Worm (Caenorhabditis elegans) whole organism, L1 larva: Measurements from ENCODE around the gene sqst-5.

ENCODE experiments used
- aly-2 ChIP-seq: fragments of 150-350 bp; optimal IDR thresholded peaks from 2 replicates; lab custom pipeline; 2014; ENCODE audit warnings: missing biosample characterization, missing genetic modification characterization
- lir-3 ChIP-seq: sonication (generic microtip); optimal IDR thresholded peaks from 2 replicates; lab custom pipeline; 2016; ENCODE audit warnings: mild to moderate bottlenecking, missing genetic modification characterization, moderate library complexity, missing compliant biosample characterization; ENCODE audit not compliant: poor library complexity

- TF ChIP-seq aly-2 (tag; lab: Kevin White, UChicago) (no peak), lir-3 (tag; lab: Kevin White, UChicago) (no peak)
Measured at ce11 chrIII:147570-148076, at the start of gene sqst-5.
